Worm (Caenorhabditis elegans) whole organism, L2 larva: ENCODE results near the gene F58B3.6.

Source experiments
- F13H6.1 ChIP-seq: sonication (generic microtip); optimal IDR thresholded peaks from 2 replicates; lab custom pipeline; 2016; ENCODE audit warnings: missing genetic modification characterization, missing compliant biosample characterization
- R02D3.7 ChIP-seq: fragments of 150-350 bp; optimal IDR thresholded peaks from 2 replicates; lab custom pipeline; 2014; ENCODE audit warnings: missing biosample characterization, missing genetic modification characterization
- ZK546.5 ChIP-seq: sonication (generic microtip); optimal IDR thresholded peaks from 2 replicates; lab custom pipeline; 2017; ENCODE audit warnings: missing biosample characterization, missing genetic modification characterization
- alr-1 ChIP-seq: fragments of 150-350 bp; optimal IDR thresholded peaks from 2 replicates; lab custom pipeline; 2014; ENCODE audit warnings: missing biosample characterization, missing genetic modification characterization
- aly-2 ChIP-seq: fragments of 150-350 bp; optimal IDR thresholded peaks from 2 replicates; lab custom pipeline; 2014; ENCODE audit warnings: missing biosample characterization, missing genetic modification characterization
- ama-1 ChIP-seq: fragments of 150-350 bp; optimal IDR thresholded peaks from 2 replicates; lab custom pipeline; 2018; ENCODE audit warnings: inconsistent platforms
- ceh-16 ChIP-seq: fragments of 150-350 bp; optimal IDR thresholded peaks from 2 replicates; lab custom pipeline; 2014; ENCODE audit warnings: missing biosample characterization, missing genetic modification characterization
- ceh-82 ChIP-seq: fragments of 150-350 bp; optimal IDR thresholded peaks from 2 replicates; lab custom pipeline; 2014; ENCODE audit warnings: missing biosample characterization, missing genetic modification characterization
- egl-27 ChIP-seq: sonication (generic microtip); optimal IDR thresholded peaks from 3 replicates; lab custom pipeline; 2017; ENCODE audit warnings: missing biosample characterization, missing genetic modification reagents, missing genetic modification characterization
- elt-1 ChIP-seq: fragments of 150-350 bp; optimal IDR thresholded peaks from 2 replicates; lab custom pipeline; 2014; ENCODE audit warnings: missing biosample characterization, missing genetic modification characterization
- elt-3 ChIP-seq: sonication (generic microtip); optimal IDR thresholded peaks from 2 replicates; lab custom pipeline; 2017; ENCODE audit warnings: missing biosample characterization, missing genetic modification characterization
- fos-1 ChIP-seq: fragments of 150-350 bp; optimal IDR thresholded peaks from 2 replicates; lab custom pipeline; 2014; ENCODE audit warnings: missing biosample characterization, missing genetic modification characterization
- lin-11 ChIP-seq: fragments of 150-350 bp; sonication (generic microtip); optimal IDR thresholded peaks from 2 replicates; lab custom pipeline; 2014; ENCODE audit warnings: missing biosample characterization, missing genetic modification characterization, inconsistent platforms, mixed read lengths
- lin-13 ChIP-seq: fragments of 150-350 bp; optimal IDR thresholded peaks from 2 replicates; lab custom pipeline; 2014; ENCODE audit warnings: missing biosample characterization, missing genetic modification reagents, missing genetic modification characterization
- lin-39 ChIP-seq: fragments of 150-350 bp; optimal IDR thresholded peaks from 2 replicates; lab custom pipeline; 2014; ENCODE audit warnings: missing biosample characterization, missing genetic modification reagents, missing genetic modification characterization
- lsy-2 ChIP-seq, 2 experiments: fragments of 150-350 bp in 1 of 2; sonication (generic microtip) in 1 of 2; optimal IDR thresholded peaks; 2 replicates each; lab custom pipeline; 2014 to 2017; ENCODE audit warnings: missing biosample characterization in 2 of 2, missing genetic modification characterization in 2 of 2
- mab-5 ChIP-seq: fragments of 150-350 bp; optimal IDR thresholded peaks from 2 replicates; lab custom pipeline; 2014; ENCODE audit warnings: missing biosample characterization, missing genetic modification characterization
- mbf-1 ChIP-seq: sonication (generic microtip); optimal IDR thresholded peaks from 2 replicates; lab custom pipeline; 2017; ENCODE audit warnings: missing biosample characterization, missing genetic modification characterization
- mdl-1 ChIP-seq, 2 experiments: fragments of 150-350 bp in 1 of 2; sonication (generic microtip) in 1 of 2; optimal IDR thresholded peaks; 2 replicates each; lab custom pipeline; 2017; ENCODE audit warnings: missing biosample characterization in 2 of 2, missing genetic modification characterization in 2 of 2
- nhr-10 ChIP-seq: sonication (generic microtip); optimal IDR thresholded peaks from 2 replicates; lab custom pipeline; 2017; ENCODE audit warnings: missing biosample characterization, missing genetic modification characterization
- nhr-11 ChIP-seq: fragments of 150-350 bp; optimal IDR thresholded peaks from 2 replicates; lab custom pipeline; 2014; ENCODE audit warnings: missing biosample characterization, missing genetic modification characterization
- nhr-12 ChIP-seq: fragments of 150-350 bp; optimal IDR thresholded peaks from 2 replicates; lab custom pipeline; 2014; ENCODE audit warnings: missing biosample characterization, missing genetic modification characterization
- nhr-129 ChIP-seq: fragments of 150-350 bp; optimal IDR thresholded peaks from 2 replicates; lab custom pipeline; 2014; ENCODE audit warnings: missing biosample characterization, missing genetic modification characterization
- nhr-21 ChIP-seq: fragments of 150-350 bp; optimal IDR thresholded peaks from 2 replicates; lab custom pipeline; 2014; ENCODE audit warnings: missing biosample characterization, missing genetic modification characterization
- nhr-23 ChIP-seq: fragments of 150-350 bp; optimal IDR thresholded peaks from 2 replicates; lab custom pipeline; 2014; ENCODE audit warnings: missing biosample characterization, missing genetic modification reagents, missing genetic modification characterization
- nhr-237 ChIP-seq: fragments of 150-350 bp; optimal IDR thresholded peaks from 2 replicates; lab custom pipeline; 2014; ENCODE audit warnings: missing biosample characterization, missing genetic modification characterization
- nhr-6 ChIP-seq: fragments of 150-350 bp; optimal IDR thresholded peaks from 2 replicates; lab custom pipeline; 2014; ENCODE audit warnings: missing biosample characterization, missing genetic modification characterization
- nhr-77 ChIP-seq: fragments of 150-350 bp; optimal IDR thresholded peaks from 2 replicates; lab custom pipeline; 2014; ENCODE audit warnings: missing biosample characterization, missing genetic modification characterization
- peb-1 ChIP-seq: fragments of 150-350 bp; optimal IDR thresholded peaks from 2 replicates; lab custom pipeline; 2014; ENCODE audit warnings: missing biosample characterization, missing genetic modification characterization
- sem-4 ChIP-seq: fragments of 150-350 bp; optimal IDR thresholded peaks from 2 replicates; lab custom pipeline; 2014; ENCODE audit warnings: missing biosample characterization, missing genetic modification reagents, missing genetic modification characterization
- skn-1 ChIP-seq: sonication (generic microtip); optimal IDR thresholded peaks from 2 replicates; lab custom pipeline; 2017; ENCODE audit warnings: missing biosample characterization, missing genetic modification characterization
- sma-3 ChIP-seq: sonication (generic microtip); optimal IDR thresholded peaks from 2 replicates; lab custom pipeline; 2016; ENCODE audit warnings: missing genetic modification reagents, missing genetic modification characterization, missing compliant biosample characterization
- sma-9 ChIP-seq, 2 experiments: fragments of 150-350 bp in 1 of 2; sonication (generic microtip) in 1 of 2; optimal IDR thresholded peaks; 2 replicates each; lab custom pipeline; 2014 to 2016; ENCODE audit warnings: missing genetic modification characterization in 2 of 2, mild to moderate bottlenecking in 1 of 2, missing biosample characterization in 1 of 2, missing compliant biosample characterization in 1 of 2, missing genetic modification reagents in 1 of 2, moderate library complexity in 1 of 2
- snpc-4 ChIP-seq: fragments of 150-350 bp; optimal IDR thresholded peaks from 2 replicates; lab custom pipeline; 2014; ENCODE audit warnings: missing biosample characterization, missing genetic modification characterization
- unc-55 ChIP-seq: fragments of 150-350 bp; sonication (generic microtip); optimal IDR thresholded peaks from 3 replicates; lab custom pipeline; 2014; ENCODE audit warnings: missing biosample characterization, missing genetic modification reagents, missing genetic modification characterization
- unc-62 ChIP-seq: fragments of 150-350 bp; optimal IDR thresholded peaks from 2 replicates; lab custom pipeline; 2014; ENCODE audit warnings: missing biosample characterization, missing genetic modification reagents, missing genetic modification characterization
- zag-1 ChIP-seq: fragments of 150-350 bp; optimal IDR thresholded peaks from 2 replicates; lab custom pipeline; 2014; ENCODE audit warnings: missing biosample characterization, missing genetic modification characterization
- ztf-1 ChIP-seq: fragments of 200-800 bp; sonication (Bioruptor generic); conservative IDR thresholded peaks from 2 replicates; pipeline ENCODE4 v1.3.6; 2022; ENCODE audit warnings: missing genetic modification characterization, missing compliant biosample characterization
- ztf-11 ChIP-seq: sonication (generic microtip); optimal IDR thresholded peaks from 2 replicates; lab custom pipeline; 2017; ENCODE audit warnings: missing biosample characterization, missing genetic modification characterization
- ztf-4 ChIP-seq: fragments of 150-350 bp; optimal IDR thresholded peaks from 2 replicates; lab custom pipeline; 2014; ENCODE audit warnings: missing biosample characterization, missing genetic modification characterization

F58B3.6 gene

ce11 chrIV:11638016-11638415, 1.6 kb downstream of the F58B3.6 start, which contains the start of gene rbm-17:
Gene rbm-17, plus strand, starts transcription at chrIV:11638316.
- no peak for TF ChIP-seq sem-4 (tag; lab: Kevin White, UChicago)
- TF ChIP-seq mbf-1 (tag; lab: Kevin White, UChicago): no peak
- TF ChIP-seq elt-1: no peak
- no peak for TF ChIP-seq lin-11 (tag; lab: Kevin White, UChicago)

- TF ChIP-seq F13H6.1 (no peak), mdl-1 (tag; optimal IDR thresholded peaks at IDR 0.05; lab: Kevin White, UChicago) (no peak), ztf-4 (tag; lab: Kevin White, UChicago) (no peak), nhr-129 (tag; lab: Kevin White, UChicago) (no peak), ama-1 (lab: Kevin White, UChicago) (no peak)
- TF ChIP-seq, all 48 proteins: peak for 0
Measured at ce11 chrIV:11640915-11641314, 4.5 kb downstream of the F58B3.6 start, which contains the start of gene ttr-50. Gene ttr-50, minus strand, starts transcription at chrIV:11641015.

ce11 chrIV:11641802-11642201, 5.4 kb downstream of the F58B3.6 start, which contains the start of gene ZK809.1:
Gene ZK809.1, plus strand, starts transcription at chrIV:11642102.
- TF ChIP-seq nhr-77 (tag; lab: Kevin White, UChicago) (no peak), egl-27 (tag; lab: Kevin White, UChicago) (no peak), lin-11 (tag; lab: Kevin White, UChicago) (no peak), sma-9 (GFP tag; optimal IDR thresholded peaks at IDR 0.05; lab: Kevin White, UChicago) (no peak), sma-9 (tag; optimal IDR thresholded peaks at IDR 0.05; lab: Kevin White, UChicago) (no peak), nhr-6 (tag; lab: Kevin White, UChicago) (no peak), peb-1 (tag; lab: Kevin White, UChicago) (no peak), ceh-82 (tag; lab: Kevin White, UChicago) (no peak), mab-5 (no peak), nhr-237 (tag; lab: Kevin White, UChicago) (no peak), elt-3 (tag; lab: Kevin White, UChicago) (no peak), alr-1 (tag; lab: Kevin White, UChicago) (no peak), ZK546.5 (tag; lab: Kevin White, UChicago) (no peak), nhr-23 (tag; lab: Kevin White, UChicago) (no peak), zag-1 (no peak)

ce11 chrIV:11643829-11644228, 7.4 kb downstream of the F58B3.6 start, which contains the start of gene prx-2:
Gene prx-2, plus strand, starts transcription at chrIV:11644129.
- no peak for TF ChIP-seq nhr-11 (tag; lab: Kevin White, UChicago)
- no peak for TF ChIP-seq unc-55 (GFP tag; lab: Kevin White, UChicago)
- TF ChIP-seq nhr-12: no peak
- no peak for TF ChIP-seq mab-5
- no peak for TF ChIP-seq skn-1 (tag; lab: Kevin White, UChicago)
- TF ChIP-seq unc-62 (GFP tag; lab: Kevin White, UChicago): no peak
- no peak for TF ChIP-seq lin-39 (tag; lab: Kevin White, UChicago)
- TF ChIP-seq ceh-16 (tag; lab: Kevin White, UChicago): no peak

ce11 chrIV:11644705-11645104, 8.3 kb downstream of the F58B3.6 start:
- TF ChIP-seq ztf-11 (no peak), lin-39 (tag; lab: Kevin White, UChicago) (no peak), lsy-2 (tag; optimal IDR thresholded peaks at IDR 0.05; lab: Kevin White, UChicago) (no peak), peb-1 (tag; lab: Kevin White, UChicago) (no peak), ztf-1 (GFP tag; lab: Robert Waterston, UW) (no peak), ztf-4 (tag; lab: Kevin White, UChicago) (no peak)

- TF ChIP-seq skn-1 (tag; lab: Kevin White, UChicago): no peak
- no peak for TF ChIP-seq unc-55 (GFP tag; lab: Kevin White, UChicago)
- TF ChIP-seq ztf-11: no peak
- no peak for TF ChIP-seq nhr-12
- TF ChIP-seq ztf-4 (tag; lab: Kevin White, UChicago): no peak
- TF ChIP-seq sma-3 (GFP tag; lab: Kevin White, UChicago): no peak
- TF ChIP-seq lin-11 (tag; lab: Kevin White, UChicago): no peak
- no peak for TF ChIP-seq fos-1
- no peak for TF ChIP-seq lin-13
- no peak for TF ChIP-seq nhr-21 (tag; lab: Kevin White, UChicago)
- no peak for TF ChIP-seq ztf-1 (GFP tag; lab: Robert Waterston, UW)
- TF ChIP-seq snpc-4 (tag; lab: Kevin White, UChicago): no peak
- TF ChIP-seq lin-39 (tag; lab: Kevin White, UChicago): no peak
- peak; percentile 45 for TF ChIP-seq nhr-129 (tag; lab: Kevin White, UChicago)
- no peak for TF ChIP-seq ama-1 (lab: Kevin White, UChicago)
- TF ChIP-seq ceh-16 (tag; lab: Kevin White, UChicago): no peak
- TF ChIP-seq aly-2 (tag; lab: Kevin White, UChicago): no peak
- TF ChIP-seq ZK546.5 (tag; lab: Kevin White, UChicago): no peak
- TF ChIP-seq nhr-11 (tag; lab: Kevin White, UChicago): no peak
- TF ChIP-seq lsy-2 (tag; optimal IDR thresholded peaks at IDR 0.05; lab: Kevin White, UChicago): peak in 1 of 2 experiments; percentile 7
- TF ChIP-seq sma-9 (GFP tag; optimal IDR thresholded peaks at IDR 0.05; lab: Kevin White, UChicago): peak; percentile 34
- no peak for TF ChIP-seq sma-9 (tag; optimal IDR thresholded peaks at IDR 0.05; lab: Kevin White, UChicago)
- peak; percentile 26 for TF ChIP-seq F13H6.1
- TF ChIP-seq nhr-10 (tag; lab: Kevin White, UChicago): no peak
- no peak for TF ChIP-seq alr-1 (tag; lab: Kevin White, UChicago)
- no peak for TF ChIP-seq elt-3 (tag; lab: Kevin White, UChicago)
- TF ChIP-seq R02D3.7 (tag; lab: Kevin White, UChicago): no peak
Measured at ce11 chrIV:11645354-11645753, 8.9 kb downstream of the F58B3.6 start.
